Fruit fly (Drosophila melanogaster) whole organism, embryonic: ENCODE data around the gene obst-F.

Experiments used
- ATbp ChIP-seq: fragments of 200-800 bp; sonication (Bioruptor generic); optimal IDR thresholded peaks from 2 replicates; lab custom pipeline; 2017; ENCODE audit warnings: missing biosample characterization, mild to moderate bottlenecking, missing genetic modification characterization, missing genetic modification reagents
- Blimp-1 ChIP-seq: fragments of 200-800 bp; sonication (Bioruptor generic); optimal IDR thresholded peaks from 3 replicates; lab custom pipeline; 2018; ENCODE audit warnings: missing biosample characterization, missing genetic modification characterization, mild to moderate bottlenecking, moderate library complexity, missing genetic modification reagents
- CG11696 ChIP-seq: fragments of 200-800 bp; sonication (Bioruptor generic); IDR thresholded peaks from 2 replicates; pipeline ENCODE4 v1.3.6; 2022; ENCODE audit warnings: missing biosample characterization, missing genetic modification characterization
- CG13123 ChIP-seq: fragments of 200-800 bp; sonication (Bioruptor generic); optimal IDR thresholded peaks from 2 replicates; lab custom pipeline; 2016; ENCODE audit warnings: missing biosample characterization, missing genetic modification characterization
- CG13624 ChIP-seq: fragments of 200-800 bp; sonication (Bioruptor generic); optimal IDR thresholded peaks from 2 replicates; lab custom pipeline; 2016; ENCODE audit warnings: missing biosample characterization, missing genetic modification characterization
- CG14965 ChIP-seq: fragments of 200-800 bp; sonication (Bioruptor generic); optimal IDR thresholded peaks from 2 replicates; lab custom pipeline; 2016; ENCODE audit warnings: missing biosample characterization, missing genetic modification characterization, borderline replicate concordance
- CG1647 ChIP-seq: fragments of 200-800 bp; sonication (Bioruptor generic); optimal IDR thresholded peaks from 3 replicates; lab custom pipeline; 2016; ENCODE audit warnings: missing biosample characterization, missing genetic modification characterization
- CG31365 ChIP-seq: fragments of 200-800 bp; sonication (Bioruptor generic); optimal IDR thresholded peaks from 2 replicates; lab custom pipeline; 2018; ENCODE audit warnings: missing biosample characterization, mild to moderate bottlenecking, missing genetic modification characterization
- CG42726 ChIP-seq: fragments of 200-800 bp; sonication (Bioruptor generic); IDR thresholded peaks from 2 replicates; pipeline ENCODE4 v1.3.6; 2022; ENCODE audit warnings: missing biosample characterization, missing genetic modification characterization; ENCODE audit not compliant: partially characterized antibody
- CG43689 ChIP-seq: fragments of 200-800 bp; sonication (Bioruptor generic); IDR thresholded peaks from 2 replicates; pipeline ENCODE4 v1.3.6; 2022; ENCODE audit warnings: missing biosample characterization, missing genetic modification characterization
- CG4424 ChIP-seq: fragments of 200-800 bp; sonication (Bioruptor generic); optimal IDR thresholded peaks from 3 replicates; lab custom pipeline; 2016; ENCODE audit warnings: missing biosample characterization, missing genetic modification characterization
- CG4617 ChIP-seq: fragments of 200-800 bp; sonication (Bioruptor generic); optimal IDR thresholded peaks from 3 replicates; lab custom pipeline; 2016; ENCODE audit warnings: missing biosample characterization, missing genetic modification characterization, borderline replicate concordance
- CG7786 ChIP-seq: fragments of 200-800 bp; sonication (Bioruptor generic); optimal IDR thresholded peaks from 2 replicates; lab custom pipeline; 2016; ENCODE audit warnings: missing biosample characterization, missing genetic modification characterization
- CG7928 ChIP-seq: fragments of 200-800 bp; sonication (Bioruptor generic); optimal IDR thresholded peaks from 2 replicates; lab custom pipeline; 2017; ENCODE audit warnings: missing biosample characterization, mild to moderate bottlenecking, missing genetic modification characterization
- CG8290 ChIP-seq, 3 experiments: fragments of 200-800 bp; sonication (Bioruptor generic); optimal IDR thresholded peaks; 2 replicates each; lab custom pipeline; 2016 to 2019; ENCODE audit warnings: missing biosample characterization in 3 of 3, missing genetic modification characterization in 3 of 3, mild to moderate bottlenecking in 2 of 3, moderate library complexity in 1 of 3
- CG8478 ChIP-seq: fragments of >200 bp; optimal IDR thresholded peaks from 2 replicates; lab custom pipeline; 2018
- CG9437 ChIP-seq: fragments of 200-800 bp; sonication (Bioruptor generic); optimal IDR thresholded peaks from 2 replicates; lab custom pipeline; 2018; ENCODE audit warnings: missing biosample characterization, mild to moderate bottlenecking, missing genetic modification characterization
- CG9797 ChIP-seq: fragments of 200-800 bp; sonication (Bioruptor generic); optimal IDR thresholded peaks from 3 replicates; lab custom pipeline; 2018; ENCODE audit warnings: missing biosample characterization, mild to moderate bottlenecking, missing genetic modification characterization
- E2f1 ChIP-seq: fragments of 200-800 bp; sonication (Bioruptor generic); IDR thresholded peaks from 2 replicates; pipeline ENCODE4 v1.3.6; 2022; ENCODE audit warnings: missing biosample characterization, missing genetic modification characterization
- Gsc ChIP-seq: fragments of 200-800 bp; sonication (Bioruptor generic); IDR thresholded peaks from 2 replicates; pipeline ENCODE4 v1.3.6; 2022; ENCODE audit warnings: missing biosample characterization, missing genetic modification characterization
- NK7.1 ChIP-seq: fragments of 200-800 bp; sonication (Bioruptor generic); optimal IDR thresholded peaks from 3 replicates; lab custom pipeline; 2016; ENCODE audit warnings: missing biosample characterization, missing genetic modification characterization
- Opbp ChIP-seq: fragments of 200-800 bp; sonication (Bioruptor generic); IDR thresholded peaks from 3 replicates; pipeline ENCODE4 v1.3.6; 2022; ENCODE audit warnings: missing biosample characterization, missing genetic modification characterization; ENCODE audit not compliant: partially characterized antibody
- Ssrp ChIP-seq: fragments of 200-800 bp; sonication (Bioruptor generic); optimal IDR thresholded peaks from 2 replicates; lab custom pipeline; 2018; ENCODE audit warnings: missing biosample characterization, mild to moderate bottlenecking, missing genetic modification characterization, moderate library complexity
- Stat92E ChIP-seq, 3 experiments: fragments of >200 bp in 2 of 3; fragments of 200-800 bp in 1 of 3; sonication (Bioruptor generic) in 1 of 3; optimal IDR thresholded peaks; 2 replicates each; lab custom pipeline; 2017 to 2019; ENCODE audit warnings: missing biosample characterization in 3 of 3, missing genetic modification characterization in 3 of 3, mild to moderate bottlenecking in 1 of 3, moderate library complexity in 1 of 3
- abd-A ChIP-seq: fragments of 200-800 bp; sonication (Bioruptor generic); optimal IDR thresholded peaks from 3 replicates; lab custom pipeline; 2019; ENCODE audit warnings: missing biosample characterization, mild to moderate bottlenecking, missing genetic modification characterization, moderate library complexity
- aop ChIP-seq: fragments of 200-800 bp; sonication (Bioruptor generic); IDR thresholded peaks from 2 replicates; pipeline ENCODE4 v1.3.6; 2022; ENCODE audit warnings: missing biosample characterization, missing genetic modification characterization
- cato ChIP-seq: fragments of 200-800 bp; sonication (Bioruptor generic); optimal IDR thresholded peaks from 2 replicates; lab custom pipeline; 2016; ENCODE audit warnings: missing biosample characterization, missing genetic modification characterization, borderline replicate concordance
- chinmo ChIP-seq: fragments of 200-800 bp; sonication (Bioruptor generic); IDR thresholded peaks from 4 replicates; pipeline ENCODE4 v1.3.6; 2022; ENCODE audit warnings: missing biosample characterization, missing genetic modification characterization; ENCODE audit not compliant: partially characterized antibody
- croc ChIP-seq: fragments of 200-800 bp; sonication (Bioruptor generic); conservative IDR thresholded peaks from 3 replicates; pipeline ENCODE4 v1.3.6; 2022; ENCODE audit warnings: missing biosample characterization, missing genetic modification characterization
- dmrt99B ChIP-seq: fragments of 200-800 bp; sonication (Bioruptor generic); optimal IDR thresholded peaks from 2 replicates; lab custom pipeline; 2018; ENCODE audit warnings: missing biosample characterization, mild to moderate bottlenecking, missing genetic modification characterization, moderate library complexity
- en ChIP-seq: fragments of 200-800 bp; sonication (Bioruptor generic); optimal IDR thresholded peaks from 2 replicates; lab custom pipeline; 2016; ENCODE audit warnings: missing biosample characterization, missing genetic modification characterization
- fd3F ChIP-seq: fragments of 200-800 bp; sonication (Bioruptor generic); optimal IDR thresholded peaks from 2 replicates; lab custom pipeline; 2018; ENCODE audit warnings: missing biosample characterization, mild to moderate bottlenecking, missing genetic modification characterization, moderate library complexity
- fd64A ChIP-seq: fragments of 200-800 bp; sonication (Bioruptor generic); optimal IDR thresholded peaks from 3 replicates; lab custom pipeline; 2018; ENCODE audit warnings: missing biosample characterization, mild to moderate bottlenecking, missing genetic modification characterization
- gfzf ChIP-seq: fragments of 200-800 bp; sonication (Bioruptor generic); optimal IDR thresholded peaks from 2 replicates; lab custom pipeline; 2016; ENCODE audit warnings: missing biosample characterization, mild to moderate bottlenecking, missing genetic modification characterization, moderate library complexity
- hb ChIP-seq: fragments of 200-800 bp; sonication (Bioruptor generic); IDR thresholded peaks from 3 replicates; pipeline ENCODE4 v1.3.6; 2022; ENCODE audit warnings: missing biosample characterization, missing genetic modification characterization; ENCODE audit not compliant: partially characterized antibody
- hbn ChIP-seq: fragments of 200-800 bp; sonication (Bioruptor generic); IDR thresholded peaks from 2 replicates; pipeline ENCODE4 v1.3.6; 2022; ENCODE audit warnings: missing biosample characterization, missing genetic modification characterization; ENCODE audit not compliant: partially characterized antibody
- lab ChIP-seq: fragments of 200-800 bp; sonication (Bioruptor generic); optimal IDR thresholded peaks from 3 replicates; lab custom pipeline; 2017; ENCODE audit warnings: missing biosample characterization, missing genetic modification characterization, mild to moderate bottlenecking, moderate library complexity, missing genetic modification reagents
- mirr ChIP-seq: fragments of 200-800 bp; sonication (Bioruptor generic); optimal IDR thresholded peaks from 3 replicates; lab custom pipeline; 2018; ENCODE audit warnings: missing biosample characterization, mild to moderate bottlenecking, missing genetic modification characterization
- nerfin-1 ChIP-seq: fragments of 200-800 bp; sonication (Bioruptor generic); optimal IDR thresholded peaks from 3 replicates; lab custom pipeline; 2019; ENCODE audit warnings: missing biosample characterization, mild to moderate bottlenecking, missing genetic modification characterization, moderate library complexity
- otp ChIP-seq: fragments of 200-800 bp; sonication (Bioruptor generic); IDR thresholded peaks from 3 replicates; pipeline ENCODE4, ENCODE4 v1.3.6; 2022; ENCODE audit warnings: missing biosample characterization, missing genetic modification characterization
- ranshi ChIP-seq: fragments of 200-800 bp; sonication (Bioruptor generic); IDR thresholded peaks from 2 replicates; pipeline ENCODE4 v1.3.6; 2022; ENCODE audit warnings: missing biosample characterization, missing genetic modification characterization
- salm ChIP-seq: fragments of 200-800 bp; sonication (Bioruptor generic); optimal IDR thresholded peaks from 2 replicates; lab custom pipeline; 2018; ENCODE audit warnings: missing biosample characterization, mild to moderate bottlenecking, missing genetic modification characterization
- sd ChIP-seq: fragments of 200-800 bp; sonication (Bioruptor generic); optimal IDR thresholded peaks from 3 replicates; lab custom pipeline; 2018; ENCODE audit warnings: missing biosample characterization, mild to moderate bottlenecking, missing genetic modification characterization, moderate library complexity
- sens ChIP-seq: fragments of 200-800 bp; sonication (Bioruptor generic); peaks from one replicate; lab custom pipeline; 2016; ENCODE audit warnings: missing biosample characterization, missing genetic modification characterization
- sima ChIP-seq: fragments of 200-800 bp; sonication (Bioruptor generic); optimal IDR thresholded peaks from 2 replicates; lab custom pipeline; 2016; ENCODE audit warnings: missing biosample characterization, missing genetic modification characterization
- sna ChIP-seq: fragments of 200-800 bp; sonication (Bioruptor generic); IDR thresholded peaks from 2 replicates; pipeline ENCODE4 v1.3.6; 2022; ENCODE audit warnings: missing biosample characterization, missing genetic modification characterization; ENCODE audit not compliant: partially characterized antibody
- tap ChIP-seq: fragments of 200-800 bp; optimal IDR thresholded peaks from 3 replicates; lab custom pipeline; 2019; ENCODE audit warnings: missing biosample characterization, mild to moderate bottlenecking, missing genetic modification characterization, moderate library complexity
- zfh1 ChIP-seq: fragments of 200-800 bp; sonication (Bioruptor generic); IDR thresholded peaks from 3 replicates; pipeline ENCODE4 v1.3.6; 2022; ENCODE audit warnings: missing biosample characterization, missing genetic modification characterization

The obst-F gene

dm6 chr3L:20247513-20248173, 46.2 kb upstream of the obst-F start, which contains the start of gene rdgC (continued):
- TF ChIP-seq CG31365 (tag; lab: Kevin White, UChicago), result peak; percentile 89
- peak; percentile 93 for TF ChIP-seq mirr
- peak; percentile 72 for TF ChIP-seq sima (GFP tag; lab: Kevin White, UChicago)
- TF ChIP-seq CG13123 (GFP tag; lab: Kevin White, UChicago), result peak; percentile 90
- peak; percentile 98 for TF ChIP-seq lab
- peak; percentile 95 for TF ChIP-seq ATbp (GFP tag; lab: Kevin White, UChicago)
- TF ChIP-seq croc (GFP tag; lab: Robert Waterston, UW), result peak; percentile 87
- TF ChIP-seq CG43689 (GFP tag; lab: Robert Waterston, UW), result peak; percentile 86
- TF ChIP-seq hbn, result no peak
- peak; percentile 99 for TF ChIP-seq sens (GFP tag; lab: Kevin White, UChicago)
- TF ChIP-seq chinmo, result no peak
- TF ChIP-seq Ssrp (tag; lab: Kevin White, UChicago), result peak; percentile 91
- peak; percentile 80 for TF ChIP-seq sd (tag; lab: Kevin White, UChicago)
- peak; percentile 84 for TF ChIP-seq Gsc (GFP tag; lab: Robert Waterston, UW)
- peak; percentile 94 for TF ChIP-seq otp (GFP tag; lab: Robert Waterston, UW)
- TF ChIP-seq gfzf (GFP tag; lab: Kevin White, UChicago), result peak; percentile 9
- peak; percentile 97 for TF ChIP-seq E2f1 (GFP tag; lab: Robert Waterston, UW)
- peak; percentile 91 for TF ChIP-seq nerfin-1
- TF ChIP-seq abd-A (tag; lab: Kevin White, UChicago), result peak; percentile 47
- peak; percentile 33 for TF ChIP-seq CG9797 (GFP tag; lab: Kevin White, UChicago)
- TF ChIP-seq CG4617, result peak; percentile 82
- peak; percentile 97 for TF ChIP-seq zfh1 (GFP tag; lab: Robert Waterston, UW)
- peak; percentile 85 for TF ChIP-seq CG9437 (GFP tag; lab: Kevin White, UChicago)
- TF ChIP-seq salm (tag; lab: Kevin White, UChicago), result peak; percentile 95
- TF ChIP-seq fd3F (GFP tag; lab: Kevin White, UChicago), result peak; percentile 93
- TF ChIP-seq NK7.1, result peak; percentile 94
- TF ChIP-seq tap (tag; lab: Kevin White, UChicago), result peak; percentile 98
- peak; percentile 85 for TF ChIP-seq fd64A (GFP tag; lab: Kevin White, UChicago)
- TF ChIP-seq Stat92E (GFP tag; optimal IDR thresholded peaks at IDR 0.05; lab: Kevin White, UChicago), result no peak
- peak; percentile 98 for TF ChIP-seq dmrt99B (tag; lab: Kevin White, UChicago)
- peak; percentile 98 for TF ChIP-seq ranshi (GFP tag; lab: Robert Waterston, UW)
- peak; percentile 78 for TF ChIP-seq aop (GFP tag; lab: Robert Waterston, UW)
- 0 out of 2 replicates have a peak, but pooled peaks have one; percentile 13 for TF ChIP-seq CG42726
- TF ChIP-seq Opbp (GFP tag; lab: Robert Waterston, UW), result no peak
- peak; percentile 87 for TF ChIP-seq cato (GFP tag; lab: Kevin White, UChicago)
- peak; percentile 92 for TF ChIP-seq en (GFP tag; lab: Kevin White, UChicago)
- TF ChIP-seq hb (GFP tag; lab: Robert Waterston, UW), result no peak
- peak; percentile 94 for TF ChIP-seq Blimp-1 (GFP tag; lab: Kevin White, UChicago)
- TF ChIP-seq CG7786 (GFP tag; lab: Kevin White, UChicago), result peak; percentile 96
- TF ChIP-seq CG1647 (GFP tag; lab: Kevin White, UChicago), result peak; percentile 96
- TF ChIP-seq CG8478, result no peak
- TF ChIP-seq CG4424 (GFP tag; lab: Kevin White, UChicago), result peak; percentile 94
- TF ChIP-seq sna, result no peak
- TF ChIP-seq CG11696 (GFP tag; lab: Robert Waterston, UW), result peak; percentile 86
- peak; percentile 77 for TF ChIP-seq CG7928 (GFP tag; lab: Kevin White, UChicago)
- peak; percentile 97 for TF ChIP-seq CG13624 (GFP tag; lab: Kevin White, UChicago)
- peak; percentile 81 for TF ChIP-seq CG14965
- TF ChIP-seq CG8290 (GFP tag; optimal IDR thresholded peaks at IDR 0.05; lab: Kevin White, UChicago), result peak; percentile 74
- TF ChIP-seq CG8290 (tag; optimal IDR thresholded peaks at IDR 0.05; lab: Kevin White, UChicago), result peak in 1 of 2 experiments; percentile 99
